Fruit fly (Drosophila melanogaster) whole organism, adult: ENCODE results near the gene CG42590.
A peak's percentile ranks its signal among the peaks of the same experiment; 100 is the strongest.

Experiments used
- CG11617 ChIP-seq: fragments of 200-800 bp; sonication (Bioruptor generic); optimal IDR thresholded peaks from 2 replicates; lab custom pipeline; 2017; ENCODE audit warnings: mild to moderate bottlenecking, missing biosample characterization, missing genetic modification reagents, missing genetic modification characterization
- CG12768 ChIP-seq: fragments of 200-800 bp; sonication (Bioruptor generic); optimal IDR thresholded peaks from 2 replicates; lab custom pipeline; 2017; ENCODE audit warnings: missing biosample characterization, missing genetic modification characterization, mild to moderate bottlenecking, moderate library complexity, missing genetic modification reagents
- CG14711 ChIP-seq: fragments of 200-800 bp; sonication (Bioruptor generic); optimal IDR thresholded peaks from 2 replicates; lab custom pipeline; 2018; ENCODE audit warnings: missing biosample characterization, mild to moderate bottlenecking, missing genetic modification characterization, moderate library complexity
- CG1620 ChIP-seq: fragments of 200-800 bp; sonication (Bioruptor generic); optimal IDR thresholded peaks from 2 replicates; lab custom pipeline; 2016; ENCODE audit warnings: missing biosample characterization, missing genetic modification characterization
- CG33017 ChIP-seq: fragments of 200-800 bp; sonication (Bioruptor generic); optimal IDR thresholded peaks from 2 replicates; lab custom pipeline; 2018; ENCODE audit warnings: missing biosample characterization, mild to moderate bottlenecking, missing genetic modification characterization, moderate library complexity
- CG5204 ChIP-seq: fragments of 200-800 bp; sonication (Bioruptor generic); optimal IDR thresholded peaks from 2 replicates; lab custom pipeline; 2016; ENCODE audit warnings: missing biosample characterization, missing genetic modification characterization
- CG7045 ChIP-seq: fragments of 200-800 bp; sonication (Bioruptor generic); optimal IDR thresholded peaks from 2 replicates; lab custom pipeline; 2017; ENCODE audit warnings: missing biosample characterization, mild to moderate bottlenecking, missing genetic modification characterization
- CG7101 ChIP-seq: fragments of 200-800 bp; sonication (Bioruptor generic); optimal IDR thresholded peaks from 2 replicates; lab custom pipeline; 2018; ENCODE audit warnings: missing biosample characterization, mild to moderate bottlenecking, missing genetic modification characterization, moderate library complexity
- Clk ChIP-seq: fragments of 200-800 bp; sonication (Bioruptor generic); optimal IDR thresholded peaks from 2 replicates; lab custom pipeline; 2017; ENCODE audit warnings: missing biosample characterization, missing genetic modification characterization
- Crg-1 ChIP-seq: fragments of 200-800 bp; sonication (Bioruptor generic); optimal IDR thresholded peaks from 2 replicates; lab custom pipeline; 2016; ENCODE audit warnings: missing biosample characterization, missing genetic modification characterization
- Hr96 ChIP-seq: fragments of 200-800 bp; sonication (Bioruptor generic); optimal IDR thresholded peaks from 2 replicates; lab custom pipeline; 2016; ENCODE audit warnings: missing biosample characterization, missing genetic modification characterization
- Mnt ChIP-seq: fragments of 200-800 bp; sonication (Bioruptor generic); optimal IDR thresholded peaks from 2 replicates; lab custom pipeline; 2016; ENCODE audit warnings: missing biosample characterization, mild to moderate bottlenecking, missing genetic modification characterization
- bab1 ChIP-seq: fragments of 200-800 bp; sonication (Bioruptor generic); optimal IDR thresholded peaks from 3 replicates; lab custom pipeline; 2019; ENCODE audit warnings: missing biosample characterization, mild to moderate bottlenecking, missing genetic modification characterization, moderate library complexity
- cic ChIP-seq: fragments of 200-800 bp; sonication (Bioruptor generic); optimal IDR thresholded peaks from 2 replicates; lab custom pipeline; 2017; ENCODE audit warnings: missing biosample characterization, mild to moderate bottlenecking, missing genetic modification characterization, moderate library complexity
- cnc ChIP-seq, 2 experiments: fragments of >200 bp; optimal IDR thresholded peaks; 2 replicates each; lab custom pipeline; 2017
- kay ChIP-seq: fragments of 200-800 bp; sonication (Bioruptor generic); peaks from one replicate; lab custom pipeline; 2016; ENCODE audit warnings: missing biosample characterization, missing genetic modification characterization, borderline replicate concordance
- ovo ChIP-seq: fragments of 200-800 bp; sonication (Bioruptor generic); optimal IDR thresholded peaks from 2 replicates; lab custom pipeline; 2016; ENCODE audit warnings: missing biosample characterization, missing genetic modification characterization
- pad ChIP-seq: fragments of 200-800 bp; sonication (Bioruptor generic); optimal IDR thresholded peaks from 3 replicates; lab custom pipeline; 2017; ENCODE audit warnings: missing biosample characterization, missing genetic modification characterization, mild to moderate bottlenecking, moderate library complexity, missing genetic modification reagents
- tj ChIP-seq: fragments of 200-800 bp; sonication (Bioruptor generic); optimal IDR thresholded peaks from 3 replicates; lab custom pipeline; 2017; ENCODE audit warnings: missing biosample characterization, mild to moderate bottlenecking, missing genetic modification characterization, moderate library complexity
- toe ChIP-seq: fragments of 200-800 bp; sonication (Bioruptor generic); optimal IDR thresholded peaks from 2 replicates; lab custom pipeline; 2016; ENCODE audit warnings: missing biosample characterization, missing genetic modification characterization

The CG42590 gene

DNA sequence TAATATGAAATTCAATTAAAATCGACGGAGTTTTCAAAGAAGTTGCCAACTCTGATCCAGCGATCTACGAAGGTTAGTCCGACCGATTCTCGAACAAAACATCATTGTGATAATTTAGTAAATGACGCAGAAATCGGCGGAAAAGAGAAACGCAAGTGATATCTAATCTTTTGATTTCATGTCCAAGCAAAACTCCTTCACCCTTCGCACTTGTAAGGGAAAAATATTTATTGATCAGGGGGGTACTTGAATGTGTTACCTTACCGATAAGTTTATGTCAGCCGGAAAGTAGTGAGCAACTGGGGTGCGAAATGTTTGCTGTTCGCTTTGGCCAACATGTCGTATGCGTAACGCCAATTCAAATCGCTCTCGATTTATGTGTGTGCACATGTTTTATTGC is 28.0 kb upstream of the CG42590 start:
- no peak for TF ChIP-seq CG7101
- no peak for TF ChIP-seq CG5204 (GFP tag; lab: Kevin White, UChicago)
- TF ChIP-seq toe (GFP tag; lab: Kevin White, UChicago) = no peak
- no peak for TF ChIP-seq tj (GFP tag; lab: Kevin White, UChicago)
- TF ChIP-seq kay (GFP tag; lab: Kevin White, UChicago) = no peak
- no peak for TF ChIP-seq Hr96 (GFP tag; lab: Kevin White, UChicago)
- TF ChIP-seq cic (GFP tag; lab: Kevin White, UChicago) = no peak
- TF ChIP-seq bab1 = no peak
- no peak for TF ChIP-seq cnc (optimal IDR thresholded peaks at IDR 0.05; lab: Kevin White, UChicago)
- no peak for TF ChIP-seq CG12768
- no peak for TF ChIP-seq pad (GFP tag; lab: Kevin White, UChicago)
- TF ChIP-seq CG33017 = no peak

DNA sequence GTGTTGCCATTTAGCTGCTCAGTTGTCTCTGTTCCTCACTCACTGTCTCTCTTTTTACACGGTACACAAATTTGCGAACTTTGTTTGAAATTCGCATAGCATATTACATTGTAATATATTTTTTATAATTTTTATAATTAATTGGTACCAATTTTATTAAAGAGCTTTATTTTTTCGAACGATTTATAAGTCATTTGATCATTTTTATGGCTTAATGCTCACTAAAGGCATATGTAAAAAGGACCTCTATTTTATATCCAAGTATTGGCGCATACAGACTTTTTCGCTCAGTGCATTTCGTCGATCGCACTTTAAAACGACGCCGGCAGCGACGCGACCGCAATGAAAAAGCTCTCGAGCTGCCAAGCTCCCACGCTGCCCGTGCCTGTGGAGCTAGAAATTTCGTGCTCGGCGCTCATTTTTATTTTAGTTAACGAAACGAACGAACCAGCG is 27.1 kb upstream of the CG42590 start:
- peak; percentile 90 for TF ChIP-seq pad (GFP tag; lab: Kevin White, UChicago)
- TF ChIP-seq tj (GFP tag; lab: Kevin White, UChicago) = peak; percentile 92
- peak; percentile 96 for TF ChIP-seq toe (GFP tag; lab: Kevin White, UChicago)
- no peak for TF ChIP-seq cnc (optimal IDR thresholded peaks at IDR 0.05; lab: Kevin White, UChicago)
- TF ChIP-seq CG7101 = peak; percentile 98
- TF ChIP-seq CG11617 (GFP tag; lab: Kevin White, UChicago) = peak; percentile 99
- TF ChIP-seq Crg-1 (GFP tag; lab: Kevin White, UChicago) = peak; percentile 94
- peak; percentile 98 for TF ChIP-seq kay (GFP tag; lab: Kevin White, UChicago)
- peak; percentile 99 for TF ChIP-seq CG12768
- TF ChIP-seq CG5204 (GFP tag; lab: Kevin White, UChicago) = peak; percentile 95
- peak; percentile 98 for TF ChIP-seq CG33017
- peak; percentile 96 for TF ChIP-seq bab1
- peak; percentile 87 for TF ChIP-seq CG1620 (GFP tag; lab: Kevin White, UChicago)
- TF ChIP-seq Mnt (GFP tag; lab: Kevin White, UChicago) = peak; percentile 93
- TF ChIP-seq CG14711 (tag; lab: Kevin White, UChicago) = peak; percentile 94
- TF ChIP-seq Hr96 (GFP tag; lab: Kevin White, UChicago) = peak; percentile 89
- peak; percentile 85 for TF ChIP-seq cic (GFP tag; lab: Kevin White, UChicago)
- peak; percentile 96 for TF ChIP-seq Clk (GFP tag; lab: Kevin White, UChicago)
- peak; percentile 99 for TF ChIP-seq CG7045 (GFP tag; lab: Kevin White, UChicago)
- peak; percentile 96 for TF ChIP-seq ovo (GFP tag; lab: Kevin White, UChicago)

dm6 chr3L:8094652-8095129 is 25.6 kb upstream of the CG42590 start:
- TF ChIP-seq cnc (optimal IDR thresholded peaks at IDR 0.05; lab: Kevin White, UChicago) (no peak), CG33017 (peak; percentile 59), CG12768 (no peak), CG11617 (GFP tag; lab: Kevin White, UChicago) (peak; percentile 29), ovo (GFP tag; lab: Kevin White, UChicago) (no peak), Mnt (GFP tag; lab: Kevin White, UChicago) (no peak), kay (GFP tag; lab: Kevin White, UChicago) (peak; percentile 49), Hr96 (GFP tag; lab: Kevin White, UChicago) (no peak), CG7101 (peak; percentile 46), CG14711 (tag; lab: Kevin White, UChicago) (peak; percentile 35), tj (GFP tag; lab: Kevin White, UChicago) (peak; percentile 66), CG7045 (GFP tag; lab: Kevin White, UChicago) (peak; percentile 22), cic (GFP tag; lab: Kevin White, UChicago) (peak; percentile 60), Crg-1 (GFP tag; lab: Kevin White, UChicago) (no peak)

DNA sequence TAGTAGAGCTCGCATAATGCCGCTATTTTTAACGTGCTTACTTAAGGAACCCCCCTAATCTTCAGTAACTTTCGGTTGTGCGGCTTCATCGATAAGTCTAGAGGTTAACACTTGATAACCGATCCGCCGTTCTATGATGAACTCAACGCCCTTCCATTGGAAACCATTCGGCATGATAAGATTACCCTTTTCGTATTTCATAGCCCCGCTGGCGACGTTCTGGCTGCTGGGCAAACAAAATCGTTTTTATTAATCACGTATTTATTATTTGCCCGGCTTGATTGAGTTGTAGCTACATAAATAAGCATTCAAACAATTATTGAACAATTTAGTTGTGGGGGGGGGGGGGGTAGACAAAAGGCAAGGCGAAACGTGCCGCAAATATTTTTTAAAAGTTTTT is 24.5 kb upstream of the CG42590 start:
- TF ChIP-seq cic (GFP tag; lab: Kevin White, UChicago) = peak; percentile 36
- no peak for TF ChIP-seq CG33017
- TF ChIP-seq CG11617 (GFP tag; lab: Kevin White, UChicago) = no peak
- no peak for TF ChIP-seq CG12768

dm6 chr3L:8091650-8092068 is 22.6 kb upstream of the CG42590 start, which contains the start of gene CG7565:
CG7565 (minus strand) TSS chr3L:8091786.
- TF ChIP-seq pad (GFP tag; lab: Kevin White, UChicago) (peak; percentile 75), bab1 (peak; percentile 79), CG5204 (GFP tag; lab: Kevin White, UChicago) (no peak), CG7045 (GFP tag; lab: Kevin White, UChicago) (peak; percentile 71), toe (GFP tag; lab: Kevin White, UChicago) (peak; percentile 63), Clk (GFP tag; lab: Kevin White, UChicago) (peak; percentile 60), cnc (optimal IDR thresholded peaks at IDR 0.05; lab: Kevin White, UChicago) (no peak), kay (GFP tag; lab: Kevin White, UChicago) (peak; percentile 82), Mnt (GFP tag; lab: Kevin White, UChicago) (peak; percentile 84), CG7101 (peak; percentile 86), CG12768 (peak; percentile 87), ovo (GFP tag; lab: Kevin White, UChicago) (peak; percentile 74), cic (GFP tag; lab: Kevin White, UChicago) (peak; percentile 75), CG11617 (GFP tag; lab: Kevin White, UChicago) (peak; percentile 68), CG1620 (GFP tag; lab: Kevin White, UChicago) (peak; percentile 26), tj (GFP tag; lab: Kevin White, UChicago) (peak; percentile 54), CG33017 (peak; percentile 78), CG14711 (tag; lab: Kevin White, UChicago) (peak; percentile 67), Hr96 (GFP tag; lab: Kevin White, UChicago) (peak; percentile 51), Crg-1 (GFP tag; lab: Kevin White, UChicago) (peak; percentile 80)
